Fruit fly (Drosophila melanogaster) whole organism, embryonic: ENCODE data around the gene Spn38F.

Experiments used
- CG10147 ChIP-seq: fragments of 200-800 bp; sonication (Bioruptor generic); optimal IDR thresholded peaks from 2 replicates; lab custom pipeline; 2019; ENCODE audit warnings: missing biosample characterization, mild to moderate bottlenecking, missing genetic modification characterization, moderate library complexity
- CG10321 ChIP-seq: fragments of 200-800 bp; sonication (Bioruptor generic); IDR thresholded peaks from 2 replicates; pipeline ENCODE4 v1.3.6; 2022; ENCODE audit warnings: missing biosample characterization, missing genetic modification characterization
- CG10431 ChIP-seq: fragments of 200-800 bp; sonication (Bioruptor generic); optimal IDR thresholded peaks from 3 replicates; lab custom pipeline; 2018; ENCODE audit warnings: missing biosample characterization, mild to moderate bottlenecking, missing genetic modification characterization
- CG11456 ChIP-seq: fragments of 200-800 bp; sonication (Bioruptor generic); IDR thresholded peaks from 3 replicates; pipeline ENCODE4 v1.3.6; 2022; ENCODE audit warnings: missing biosample characterization, missing genetic modification characterization
- CG12155 ChIP-seq: fragments of 200-800 bp; sonication (Bioruptor generic); optimal IDR thresholded peaks from 3 replicates; lab custom pipeline; 2016; ENCODE audit warnings: missing biosample characterization, missing genetic modification characterization
- CG15269 ChIP-seq: fragments of 200-800 bp; sonication (Bioruptor generic); optimal IDR thresholded peaks from 2 replicates; lab custom pipeline; 2018; ENCODE audit warnings: missing biosample characterization, mild to moderate bottlenecking, missing genetic modification characterization, moderate library complexity
- CG15601 ChIP-seq: fragments of 200-800 bp; sonication (Bioruptor generic); optimal IDR thresholded peaks from 3 replicates; lab custom pipeline; 2019; ENCODE audit warnings: missing biosample characterization, mild to moderate bottlenecking, missing genetic modification characterization, moderate library complexity
- CG17912 ChIP-seq: fragments of 200-800 bp; sonication (Bioruptor generic); optimal IDR thresholded peaks from 2 replicates; lab custom pipeline; 2018; ENCODE audit warnings: missing biosample characterization, mild to moderate bottlenecking, missing genetic modification characterization
- CG18476 ChIP-seq: fragments of 200-800 bp; sonication (Bioruptor generic); optimal IDR thresholded peaks from 2 replicates; lab custom pipeline; 2016; ENCODE audit warnings: missing biosample characterization, mild to moderate bottlenecking, missing genetic modification characterization
- CG4854 ChIP-seq: fragments of 200-800 bp; sonication (Bioruptor generic); optimal IDR thresholded peaks from 2 replicates; lab custom pipeline; 2016; ENCODE audit warnings: missing biosample characterization, missing genetic modification characterization, inconsistent platforms
- CG6272 ChIP-seq: fragments of 200-800 bp; sonication (Bioruptor generic); IDR thresholded peaks from 2 replicates; pipeline ENCODE4 v1.3.6; 2022; ENCODE audit warnings: missing biosample characterization, missing genetic modification characterization
- CG6791 ChIP-seq: fragments of 200-800 bp; sonication (Bioruptor generic); IDR thresholded peaks from 3 replicates; pipeline ENCODE4 v1.3.6; 2022; ENCODE audit warnings: missing biosample characterization, missing genetic modification characterization; ENCODE audit not compliant: partially characterized antibody
- CG7372 ChIP-seq: fragments of 200-800 bp; sonication (Bioruptor generic); IDR thresholded peaks from 2 replicates; pipeline ENCODE4 v1.3.6; 2022; ENCODE audit warnings: missing biosample characterization, missing genetic modification characterization
- CG7745 ChIP-seq: fragments of 200-800 bp; sonication (Bioruptor generic); optimal IDR thresholded peaks from 2 replicates; lab custom pipeline; 2018; ENCODE audit warnings: missing biosample characterization, mild to moderate bottlenecking, missing genetic modification characterization, moderate library complexity
- CG7963 ChIP-seq: fragments of 200-800 bp; sonication (Bioruptor generic); IDR thresholded peaks from 3 replicates; pipeline ENCODE4 v1.3.6; 2022; ENCODE audit warnings: missing biosample characterization, missing genetic modification characterization; ENCODE audit not compliant: partially characterized antibody
- CG8281 ChIP-seq: fragments of 200-800 bp; sonication (Bioruptor generic); optimal IDR thresholded peaks from 2 replicates; lab custom pipeline; 2018; ENCODE audit warnings: missing biosample characterization, mild to moderate bottlenecking, missing genetic modification characterization, moderate library complexity
- CG9797 ChIP-seq: fragments of 200-800 bp; sonication (Bioruptor generic); optimal IDR thresholded peaks from 3 replicates; lab custom pipeline; 2018; ENCODE audit warnings: missing biosample characterization, mild to moderate bottlenecking, missing genetic modification characterization
- CHES-1-like ChIP-seq: fragments of 200-800 bp; sonication (Bioruptor generic); optimal IDR thresholded peaks from 2 replicates; lab custom pipeline; 2016; ENCODE audit warnings: missing biosample characterization, missing genetic modification characterization
- Deaf1 ChIP-seq: fragments of 200-800 bp; optimal IDR thresholded peaks from 3 replicates; lab custom pipeline; 2019; ENCODE audit warnings: missing biosample characterization, mild to moderate bottlenecking, missing genetic modification characterization, moderate library complexity
- Doc2 ChIP-seq: fragments of 200-800 bp; sonication (Bioruptor generic); IDR thresholded peaks from 2 replicates; pipeline ENCODE4 v1.3.6; 2022; ENCODE audit warnings: missing biosample characterization, missing genetic modification characterization
- Drgx ChIP-seq: fragments of 200-800 bp; sonication (Bioruptor generic); IDR thresholded peaks from 2 replicates; pipeline ENCODE4 v1.3.6; 2022; ENCODE audit warnings: missing biosample characterization, missing genetic modification characterization
- Elba2 ChIP-seq: fragments of 200-800 bp; sonication (Bioruptor generic); optimal IDR thresholded peaks from 3 replicates; lab custom pipeline; 2016; ENCODE audit warnings: missing biosample characterization, missing genetic modification characterization
- Ets65A ChIP-seq: fragments of 200-800 bp; sonication (Bioruptor generic); peaks from one replicate; lab custom pipeline; 2016; ENCODE audit warnings: missing biosample characterization, missing genetic modification characterization
- HLH3B ChIP-seq: fragments of 200-800 bp; sonication (Bioruptor generic); IDR thresholded peaks from 2 replicates; pipeline ENCODE4 v1.3.6; 2022; ENCODE audit warnings: missing biosample characterization, missing genetic modification characterization
- Hand ChIP-seq: fragments of 200-800 bp; sonication (Bioruptor generic); optimal IDR thresholded peaks from 2 replicates; lab custom pipeline; 2017; ENCODE audit warnings: mild to moderate bottlenecking, missing biosample characterization, missing genetic modification reagents, missing genetic modification characterization
- Nf-YC ChIP-seq: fragments of 200-800 bp; optimal IDR thresholded peaks from 3 replicates; lab custom pipeline; 2019; ENCODE audit warnings: missing biosample characterization, mild to moderate bottlenecking, missing genetic modification characterization, moderate library complexity
- Ravus ChIP-seq: fragments of 200-800 bp; sonication (Bioruptor generic); IDR thresholded peaks from 2 replicates; pipeline ENCODE4 v1.3.6; 2022; ENCODE audit warnings: missing biosample characterization, missing genetic modification characterization
- Sox100B ChIP-seq: fragments of 200-800 bp; sonication (Bioruptor generic); optimal IDR thresholded peaks from 3 replicates; lab custom pipeline; 2018; ENCODE audit warnings: missing biosample characterization, mild to moderate bottlenecking, missing genetic modification characterization
- Trl ChIP-seq, 3 experiments: fragments of >200 bp in 2 of 3; fragments of 200-800 bp in 1 of 3; sonication (Bioruptor generic) in 1 of 3; optimal IDR thresholded peaks; 2 replicates in 1 of 3; 3 replicates in 2 of 3; lab custom pipeline; 2016 to 2017; ENCODE audit warnings: missing biosample characterization in 1 of 3, missing genetic modification characterization in 1 of 3
- abd-A ChIP-seq: fragments of 200-800 bp; sonication (Bioruptor generic); optimal IDR thresholded peaks from 3 replicates; lab custom pipeline; 2019; ENCODE audit warnings: missing biosample characterization, mild to moderate bottlenecking, missing genetic modification characterization, moderate library complexity
- ara ChIP-seq: fragments of 200-800 bp; sonication (Bioruptor generic); IDR thresholded peaks from 2 replicates; pipeline ENCODE4 v1.3.6; 2022; ENCODE audit warnings: missing biosample characterization, missing genetic modification characterization
- ash1 ChIP-seq: fragments of 200-800 bp; sonication (Bioruptor generic); optimal IDR thresholded peaks from 2 replicates; lab custom pipeline; 2018; ENCODE audit warnings: missing biosample characterization, mild to moderate bottlenecking, missing genetic modification characterization
- bigmax ChIP-seq: fragments of 200-800 bp; sonication (Bioruptor generic); optimal IDR thresholded peaks from 2 replicates; lab custom pipeline; 2018; ENCODE audit warnings: missing biosample characterization, mild to moderate bottlenecking, missing genetic modification characterization
- cad ChIP-seq: fragments of >200 bp; optimal IDR thresholded peaks from 2 replicates; lab custom pipeline; 2017; ENCODE audit warnings: missing biosample characterization, missing genetic modification characterization
- chinmo ChIP-seq: fragments of 200-800 bp; sonication (Bioruptor generic); IDR thresholded peaks from 4 replicates; pipeline ENCODE4 v1.3.6; 2022; ENCODE audit warnings: missing biosample characterization, missing genetic modification characterization; ENCODE audit not compliant: partially characterized antibody
- ci ChIP-seq: fragments of 200-800 bp; sonication (Bioruptor generic); IDR thresholded peaks from 3 replicates; pipeline ENCODE4 v1.3.6; 2022; ENCODE audit warnings: missing biosample characterization, missing genetic modification characterization
- disco-r ChIP-seq: fragments of 200-800 bp; sonication (Bioruptor generic); optimal IDR thresholded peaks from 2 replicates; lab custom pipeline; 2016; ENCODE audit warnings: missing biosample characterization, missing genetic modification characterization
- ems ChIP-seq: fragments of 200-800 bp; sonication (Bioruptor generic); optimal IDR thresholded peaks from 3 replicates; lab custom pipeline; 2016; ENCODE audit warnings: missing biosample characterization, missing genetic modification characterization
- ind ChIP-seq: fragments of 200-800 bp; sonication (Bioruptor generic); optimal IDR thresholded peaks from 3 replicates; lab custom pipeline; 2016; ENCODE audit warnings: missing biosample characterization, missing genetic modification characterization
- inv ChIP-seq: fragments of 200-800 bp; sonication (Bioruptor generic); IDR thresholded peaks from 2 replicates; pipeline ENCODE4 v1.3.6; 2022; ENCODE audit warnings: missing biosample characterization, missing genetic modification characterization; ENCODE audit not compliant: partially characterized antibody
- nerfin-2 ChIP-seq: fragments of 200-800 bp; sonication (Bioruptor generic); IDR thresholded peaks from 2 replicates; pipeline ENCODE4 v1.3.6; 2022; ENCODE audit warnings: missing biosample characterization, missing genetic modification characterization; ENCODE audit not compliant: partially characterized antibody
- pros ChIP-seq: fragments of 200-800 bp; sonication (Bioruptor generic); optimal IDR thresholded peaks from 3 replicates; lab custom pipeline; 2019; ENCODE audit warnings: missing biosample characterization, mild to moderate bottlenecking, missing genetic modification characterization, moderate library complexity
- row ChIP-seq: fragments of 200-800 bp; sonication (Bioruptor generic); IDR thresholded peaks from 3 replicates; pipeline ENCODE4 v1.3.6; 2022; ENCODE audit warnings: missing biosample characterization, missing genetic modification characterization
- scrt ChIP-seq: fragments of 200-800 bp; sonication (Bioruptor generic); optimal IDR thresholded peaks from 2 replicates; lab custom pipeline; 2018; ENCODE audit warnings: missing biosample characterization, mild to moderate bottlenecking, missing genetic modification characterization, moderate library complexity
- sens ChIP-seq: fragments of 200-800 bp; sonication (Bioruptor generic); peaks from one replicate; lab custom pipeline; 2016; ENCODE audit warnings: missing biosample characterization, missing genetic modification characterization
- slp2 ChIP-seq: fragments of 200-800 bp; sonication (Bioruptor generic); optimal IDR thresholded peaks from 2 replicates; lab custom pipeline; 2016; ENCODE audit warnings: missing biosample characterization, missing genetic modification characterization
- ssp ChIP-seq: fragments of 200-800 bp; sonication (Bioruptor generic); IDR thresholded peaks from 2 replicates; pipeline ENCODE4 v1.3.6; 2022; ENCODE audit warnings: missing biosample characterization, missing genetic modification characterization
- tin ChIP-seq: fragments of 200-800 bp; sonication (Bioruptor generic); optimal IDR thresholded peaks from 3 replicates; lab custom pipeline; 2016; ENCODE audit warnings: missing biosample characterization, missing genetic modification characterization
- tx ChIP-seq: fragments of 200-800 bp; sonication (Bioruptor generic); optimal IDR thresholded peaks from 2 replicates; lab custom pipeline; 2016; ENCODE audit warnings: missing biosample characterization, missing genetic modification characterization
- unpg ChIP-seq: fragments of 200-800 bp; sonication (Bioruptor generic); optimal IDR thresholded peaks from 3 replicates; lab custom pipeline; 2018; ENCODE audit warnings: missing biosample characterization, mild to moderate bottlenecking, missing genetic modification characterization, moderate library complexity
- vfl ChIP-seq: fragments of 200-800 bp; sonication (Bioruptor generic); optimal IDR thresholded peaks from 2 replicates; lab custom pipeline; 2016; ENCODE audit warnings: missing biosample characterization, missing genetic modification characterization

The Spn38F gene

dm6 chr2L:20840462-20841038 lies 2.8 kb upstream of the Spn38F start, which contains the start of gene CG31676:
Gene CG31676 (plus strand): TSS chr2L:20840750.
- no peak for TF ChIP-seq Hand (GFP tag; lab: Kevin White, UChicago)
- TF ChIP-seq CG7963 (GFP tag; lab: Robert Waterston, UW) = no peak
- TF ChIP-seq tin (GFP tag; lab: Kevin White, UChicago) = no peak
- TF ChIP-seq ind = no peak
- no peak for TF ChIP-seq CG9797 (GFP tag; lab: Kevin White, UChicago)
- no peak for TF ChIP-seq unpg (GFP tag; lab: Kevin White, UChicago)
- TF ChIP-seq CG11456 (GFP tag; lab: Robert Waterston, UW) = 0 out of 3 replicates have a peak, but pooled peaks have one; percentile 47
- TF ChIP-seq tx = no peak
- TF ChIP-seq CHES-1-like (GFP tag; lab: Kevin White, UChicago) = no peak
- no peak for TF ChIP-seq CG8281 (tag; lab: Kevin White, UChicago)
- TF ChIP-seq disco-r (GFP tag; lab: Kevin White, UChicago) = no peak
- TF ChIP-seq Trl (optimal IDR thresholded peaks at IDR 0.05; lab: Kevin White, UChicago) = peak; percentile 5 to 15
- no peak for TF ChIP-seq Trl (GFP tag; optimal IDR thresholded peaks at IDR 0.05; lab: Kevin White, UChicago)
- no peak for TF ChIP-seq cad (GFP tag; lab: Kevin White, UChicago)
- TF ChIP-seq CG10431 (GFP tag; lab: Kevin White, UChicago) = no peak
- TF ChIP-seq Ets65A (GFP tag; lab: Kevin White, UChicago) = no peak
- no peak for TF ChIP-seq Sox100B (GFP tag; lab: Kevin White, UChicago)
- TF ChIP-seq pros = no peak
- TF ChIP-seq Deaf1 (tag; lab: Kevin White, UChicago) = peak; percentile 41
- no peak for TF ChIP-seq CG15269 (tag; lab: Kevin White, UChicago)
- no peak for TF ChIP-seq CG6791 (GFP tag; lab: Robert Waterston, UW)
- TF ChIP-seq chinmo = 0 out of 4 replicates have a peak, but pooled peaks have one; percentile 22
- TF ChIP-seq CG10321 (GFP tag; lab: Robert Waterston, UW) = no peak
- TF ChIP-seq ash1 (GFP tag; lab: Kevin White, UChicago) = no peak
- TF ChIP-seq ci (GFP tag; lab: Robert Waterston, UW) = peak; percentile 70
- no peak for TF ChIP-seq abd-A (tag; lab: Kevin White, UChicago)
- TF ChIP-seq CG6272 (GFP tag; lab: Robert Waterston, UW) = no peak
- TF ChIP-seq CG18476 (GFP tag; lab: Kevin White, UChicago) = no peak
- no peak for TF ChIP-seq CG4854
- TF ChIP-seq Ravus (GFP tag; lab: Robert Waterston, UW) = no peak
- TF ChIP-seq ara (GFP tag; lab: Robert Waterston, UW) = no peak
- no peak for TF ChIP-seq Elba2
- no peak for TF ChIP-seq slp2
- no peak for TF ChIP-seq Nf-YC (tag; lab: Kevin White, UChicago)
- no peak for TF ChIP-seq vfl (GFP tag; lab: Kevin White, UChicago)
- TF ChIP-seq nerfin-2 (GFP tag; lab: Robert Waterston, UW) = no peak
- no peak for TF ChIP-seq CG10147 (GFP tag; lab: Kevin White, UChicago)
- TF ChIP-seq scrt (GFP tag; lab: Kevin White, UChicago) = no peak
- no peak for TF ChIP-seq ssp (GFP tag; lab: Robert Waterston, UW)
- no peak for TF ChIP-seq CG7372 (GFP tag; lab: Robert Waterston, UW)
- no peak for TF ChIP-seq row (GFP tag; lab: Robert Waterston, UW)
- no peak for TF ChIP-seq Doc2 (GFP tag; lab: Robert Waterston, UW)
- no peak for TF ChIP-seq Drgx (GFP tag; lab: Robert Waterston, UW)
- no peak for TF ChIP-seq CG12155 (GFP tag; lab: Kevin White, UChicago)
- no peak for TF ChIP-seq HLH3B (GFP tag; lab: Robert Waterston, UW)
- TF ChIP-seq CG7745 (tag; lab: Kevin White, UChicago) = no peak
- no peak for TF ChIP-seq sens (GFP tag; lab: Kevin White, UChicago)
- TF ChIP-seq bigmax = no peak
- no peak for TF ChIP-seq ems (GFP tag; lab: Kevin White, UChicago)
- peak; percentile 100 for TF ChIP-seq CG15601 (tag; lab: Kevin White, UChicago)
- TF ChIP-seq CG17912 (GFP tag; lab: Kevin White, UChicago) = no peak
- TF ChIP-seq inv (GFP tag; lab: Robert Waterston, UW) = no peak
